Worm (Caenorhabditis elegans) whole organism, L3 larva: ENCODE results near the gene sri-10.

Experiments used
- R02D3.7 ChIP-seq: fragments of 150-350 bp; optimal IDR thresholded peaks from 2 replicates; lab custom pipeline; 2014; ENCODE audit warnings: missing biosample characterization, missing genetic modification characterization
- ZK546.5 ChIP-seq: sonication (generic microtip); optimal IDR thresholded peaks from 2 replicates; lab custom pipeline; 2017; ENCODE audit warnings: missing biosample characterization, missing genetic modification characterization
- aly-2 ChIP-seq: fragments of 150-350 bp; optimal IDR thresholded peaks from 2 replicates; lab custom pipeline; 2014; ENCODE audit warnings: missing biosample characterization, missing genetic modification characterization
- ama-1 ChIP-seq: fragments of 150-350 bp; optimal IDR thresholded peaks from 2 replicates; lab custom pipeline; 2018
- ceh-16 ChIP-seq: sonication (generic microtip); optimal IDR thresholded peaks from 2 replicates; lab custom pipeline; 2017; ENCODE audit warnings: missing biosample characterization, missing genetic modification characterization
- ceh-28 ChIP-seq: fragments of 150-350 bp; optimal IDR thresholded peaks from 2 replicates; lab custom pipeline; 2014; ENCODE audit warnings: missing biosample characterization, missing genetic modification reagents, missing genetic modification characterization
- ceh-9 ChIP-seq: sonication (generic microtip); optimal IDR thresholded peaks from 2 replicates; lab custom pipeline; 2018; ENCODE audit warnings: missing biosample characterization, missing genetic modification characterization
- daf-12 ChIP-seq: fragments of 150-350 bp; optimal IDR thresholded peaks from 2 replicates; lab custom pipeline; 2014; ENCODE audit warnings: missing biosample characterization, missing genetic modification reagents, missing genetic modification characterization
- egl-5 ChIP-seq: fragments of 150-350 bp; optimal IDR thresholded peaks from 2 replicates; lab custom pipeline; 2017; ENCODE audit warnings: missing biosample characterization, missing genetic modification reagents, missing genetic modification characterization, inconsistent platforms
- elt-1 ChIP-seq: fragments of 150-350 bp; optimal IDR thresholded peaks from 2 replicates; lab custom pipeline; 2014; ENCODE audit warnings: missing biosample characterization, missing genetic modification characterization
- elt-2 ChIP-seq: sonication (generic microtip); optimal IDR thresholded peaks from 2 replicates; lab custom pipeline; 2016; ENCODE audit warnings: missing genetic modification reagents, mild to moderate bottlenecking, missing genetic modification characterization, missing compliant biosample characterization
- eor-1 ChIP-seq, 2 experiments: fragments of 150-350 bp; optimal IDR thresholded peaks; 2 replicates each; lab custom pipeline; 2014 to 2018; ENCODE audit warnings: missing biosample characterization in 2 of 2, missing genetic modification characterization in 2 of 2
- fkh-10 ChIP-seq: sonication (generic microtip); optimal IDR thresholded peaks from 2 replicates; lab custom pipeline; 2017; ENCODE audit warnings: missing biosample characterization, missing genetic modification reagents, missing genetic modification characterization
- fkh-2 ChIP-seq: fragments of 150-350 bp; optimal IDR thresholded peaks from 2 replicates; lab custom pipeline; 2014; ENCODE audit warnings: missing biosample characterization, missing genetic modification reagents, missing genetic modification characterization
- fos-1 ChIP-seq: fragments of 150-350 bp; optimal IDR thresholded peaks from 2 replicates; lab custom pipeline; 2014; ENCODE audit warnings: missing biosample characterization, missing genetic modification characterization
- lin-39 ChIP-seq: fragments of 150-350 bp; optimal IDR thresholded peaks from 2 replicates; lab custom pipeline; 2018; ENCODE audit warnings: missing biosample characterization, missing genetic modification reagents, missing genetic modification characterization
- mdl-1 ChIP-seq: fragments of 150-350 bp; optimal IDR thresholded peaks from 2 replicates; lab custom pipeline; 2014; ENCODE audit warnings: missing biosample characterization, missing genetic modification characterization
- mml-1 ChIP-seq: fragments of 150-350 bp; sonication (generic microtip); optimal IDR thresholded peaks from 3 replicates; lab custom pipeline; 2014; ENCODE audit warnings: missing biosample characterization, missing genetic modification characterization
- nfya-1 ChIP-seq: sonication (generic microtip); optimal IDR thresholded peaks from 2 replicates; lab custom pipeline; 2017; ENCODE audit warnings: missing genetic modification characterization, mild to moderate bottlenecking, missing compliant biosample characterization, antibody characterized with exemption, moderate library complexity; ENCODE audit not compliant: insufficient read depth
- nhr-237 ChIP-seq: fragments of 150-350 bp; optimal IDR thresholded peaks from 2 replicates; lab custom pipeline; 2014; ENCODE audit warnings: missing biosample characterization, missing genetic modification characterization
- nhr-43 ChIP-seq: sonication (generic microtip); optimal IDR thresholded peaks from 2 replicates; lab custom pipeline; 2016; ENCODE audit warnings: mild to moderate bottlenecking, missing genetic modification characterization, missing compliant biosample characterization; ENCODE audit not compliant: poor library complexity, severe bottlenecking
- nhr-67 ChIP-seq: fragments of 150-350 bp; optimal IDR thresholded peaks from 2 replicates; lab custom pipeline; 2014; ENCODE audit warnings: missing biosample characterization, missing genetic modification characterization
- nhr-77 ChIP-seq: fragments of 150-350 bp; optimal IDR thresholded peaks from 2 replicates; lab custom pipeline; 2014; ENCODE audit warnings: missing biosample characterization, missing genetic modification characterization
- pha-4 ChIP-seq: fragments of 150-350 bp; optimal IDR thresholded peaks from 2 replicates; lab custom pipeline; 2014; ENCODE audit warnings: missing biosample characterization, missing genetic modification reagents, missing genetic modification characterization
- pqm-1 ChIP-seq: fragments of 150-350 bp; optimal IDR thresholded peaks from 2 replicates; lab custom pipeline; 2017; ENCODE audit warnings: missing biosample characterization, missing genetic modification characterization, inconsistent platforms
- snpc-4 ChIP-seq: fragments of 150-350 bp; optimal IDR thresholded peaks from 2 replicates; lab custom pipeline; 2014; ENCODE audit warnings: missing biosample characterization, missing genetic modification characterization
- unc-62 ChIP-seq: fragments of 150-350 bp; sonication (generic microtip); optimal IDR thresholded peaks from 4 replicates; lab custom pipeline; 2014; ENCODE audit warnings: missing biosample characterization, missing genetic modification reagents, missing genetic modification characterization
- ztf-11 ChIP-seq: fragments of 150-350 bp; optimal IDR thresholded peaks from 2 replicates; lab custom pipeline; 2014; ENCODE audit warnings: missing biosample characterization, missing genetic modification characterization

sri-10 gene

ce11 chrV:18802077-18802476 is 4.2 kb downstream of the sri-10 start, which contains the start of gene C54E10.11:
TSS of gene C54E10.11 (minus strand) at chrV:18802177.
- TF ChIP-seq pqm-1 (tag; lab: Kevin White, UChicago): no peak

ce11 chrV:18800811-18801210 is 5.5 kb downstream of the sri-10 start, which contains the start of gene nhr-170:
TSS of gene nhr-170 (minus strand) at chrV:18800826.
- TF ChIP-seq pha-4 (tag; lab: Kevin White, UChicago) (peak; percentile 80), nhr-77 (tag; lab: Kevin White, UChicago) (no peak)

ce11 chrV:18790658-18791057 is 15.7 kb downstream of the sri-10 start, which contains the start of gene nhr-231:
TSS of gene nhr-231 (plus strand) at chrV:18790958.
- TF ChIP-seq pha-4 (tag; lab: Kevin White, UChicago) (peak; percentile 29), elt-1 (tag; lab: Kevin White, UChicago) (no peak)

- TF ChIP-seq mml-1 (tag; lab: Kevin White, UChicago): no peak
- TF ChIP-seq elt-2: peak; percentile 0
Measured at ce11 chrV:18787417-18787918, 18.8 kb downstream of the sri-10 start, which contains the start of gene Y17D7B.2. TSS of gene Y17D7B.2 (plus strand) at chrV:18787739.

ce11 chrV:18786694-18787093 is 19.6 kb downstream of the sri-10 start, which contains the start of gene Y17D7B.3:
TSS of gene Y17D7B.3 (minus strand) at chrV:18786794.
- TF ChIP-seq nhr-43 (tag; lab: Kevin White, UChicago) (no peak), ama-1 (lab: Kevin White, UChicago) (no peak), ztf-11 (tag; lab: Kevin White, UChicago) (no peak), fos-1 (tag; lab: Kevin White, UChicago) (no peak), ceh-28 (tag; lab: Kevin White, UChicago) (no peak), R02D3.7 (tag; lab: Kevin White, UChicago) (no peak), fkh-2 (tag; lab: Kevin White, UChicago) (no peak), lin-39 (tag; lab: Kevin White, UChicago) (no peak), elt-2 (no peak), pqm-1 (tag; lab: Kevin White, UChicago) (no peak), ZK546.5 (tag; lab: Kevin White, UChicago) (no peak), mdl-1 (tag; lab: Kevin White, UChicago) (no peak), nhr-237 (tag; lab: Kevin White, UChicago) (no peak), nhr-67 (tag; lab: Kevin White, UChicago) (no peak), mml-1 (tag; lab: Kevin White, UChicago) (no peak), nhr-77 (tag; lab: Kevin White, UChicago) (no peak), nfya-1 (tag; lab: Kevin White, UChicago) (no peak), snpc-4 (tag; lab: Kevin White, UChicago) (no peak), egl-5 (tag; lab: Kevin White, UChicago) (no peak)

- TF ChIP-seq unc-62 (GFP tag; lab: Kevin White, UChicago): no peak
- no peak for TF ChIP-seq pqm-1 (tag; lab: Kevin White, UChicago)
- TF ChIP-seq fkh-10 (GFP tag; lab: Kevin White, UChicago): no peak
- TF ChIP-seq nhr-77 (tag; lab: Kevin White, UChicago): no peak
- TF ChIP-seq ceh-9 (tag; lab: Kevin White, UChicago): no peak
- TF ChIP-seq ceh-16 (tag; lab: Kevin White, UChicago): no peak
- TF ChIP-seq nhr-67 (tag; lab: Kevin White, UChicago): no peak
- no peak for TF ChIP-seq aly-2 (tag; lab: Kevin White, UChicago)
- no peak for TF ChIP-seq R02D3.7 (tag; lab: Kevin White, UChicago)
- no peak for TF ChIP-seq daf-12
- no peak for TF ChIP-seq ama-1 (lab: Kevin White, UChicago)
- no peak for TF ChIP-seq fos-1 (tag; lab: Kevin White, UChicago)
- no peak for TF ChIP-seq ZK546.5 (tag; lab: Kevin White, UChicago)
- TF ChIP-seq eor-1 (tag; optimal IDR thresholded peaks at IDR 0.05; lab: Kevin White, UChicago): no peak
Measured at ce11 chrV:18783474-18783873, 22.8 kb downstream of the sri-10 start, which contains the start of gene Y17D7B.10. TSS of gene Y17D7B.10 (plus strand) at chrV:18783716.
